Fruit fly (Drosophila melanogaster): ENCODE measurements around the gene CG34377.

Gene CG34377

DNA sequence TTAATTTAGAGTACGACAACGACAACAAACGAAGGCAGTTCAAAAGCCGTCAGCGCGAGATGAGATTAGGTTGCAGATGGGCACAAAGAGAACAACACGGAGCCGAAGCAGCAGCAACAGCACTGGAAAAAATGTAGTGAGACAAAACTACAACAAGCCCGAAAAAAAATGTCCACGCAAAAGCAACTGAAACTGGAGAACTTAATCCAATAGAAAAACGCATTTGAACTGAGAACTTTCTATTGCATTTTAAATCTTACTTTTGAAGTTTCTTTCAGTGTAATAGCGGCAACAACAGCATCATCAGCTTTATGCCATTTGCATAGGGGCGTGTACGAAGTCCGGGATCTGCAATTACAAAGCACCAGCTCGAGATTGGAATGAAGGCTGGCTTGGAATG is 15.6 kb upstream of the CG34377 start (continued):
- TF ChIP-seq chn (GFP tag; optimal IDR thresholded peaks at IDR 0.05) (no peak), Dll (GFP tag; IDR thresholded peaks at IDR 0.05; ENCODE audit: partially characterized antibody) (no peak), CG3407 (GFP tag; optimal IDR thresholded peaks at IDR 0.05) (no peak), CG2678 (tag; optimal IDR thresholded peaks at IDR 0.05) (peak; percentile 29), Dip3 (GFP tag; optimal IDR thresholded peaks at IDR 0.05) (no peak), CoRest (tag; optimal IDR thresholded peaks at IDR 0.05) (no peak), CG12155 (GFP tag; optimal IDR thresholded peaks at IDR 0.05) (no peak), CG32772 (GFP tag; IDR thresholded peaks at IDR 0.05) (peak; percentile 25; the same call in 1 of the 2 replicates), Atf-2 (GFP tag; optimal IDR thresholded peaks at IDR 0.05) (no peak), Six4 (GFP tag; optimal IDR thresholded peaks at IDR 0.05) (no peak), chm (GFP tag; IDR thresholded peaks at IDR 0.05) (no peak), CG1233 (GFP tag; optimal IDR thresholded peaks at IDR 0.05) (no peak), B-H1 (GFP tag; IDR thresholded peaks at IDR 0.05) (no peak), kah (GFP tag; optimal IDR thresholded peaks at IDR 0.05) (no peak), pfk (GFP tag; optimal IDR thresholded peaks at IDR 0.05) (no peak), CG9609 (GFP tag; optimal IDR thresholded peaks at IDR 0.05) (no peak), CG13624 (GFP tag; optimal IDR thresholded peaks at IDR 0.05) (no peak), slbo (GFP tag; IDR thresholded peaks at IDR 0.05) (peak; percentile 19; the same call in 1 of the 2 replicates), cwo (GFP tag; optimal IDR thresholded peaks at IDR 0.05) (no peak), Hsf (GFP tag; optimal IDR thresholded peaks at IDR 0.05) (no peak), dmrt11E (tag; optimal IDR thresholded peaks at IDR 0.05) (no peak), Oli (tag; optimal IDR thresholded peaks at IDR 0.05) (no peak), phol (tag; optimal IDR thresholded peaks at IDR 0.05) (no peak), CG9817 (tag; optimal IDR thresholded peaks at IDR 0.05) (no peak), gem (tag; optimal IDR thresholded peaks at IDR 0.05) (peak; percentile 41), danr (GFP tag; IDR thresholded peaks at IDR 0.05) (no peak), Taf1 (GFP tag; IDR thresholded peaks at IDR 0.05) (no peak), Dfd (GFP tag; optimal IDR thresholded peaks at IDR 0.05) (no peak), CG7963 (GFP tag; IDR thresholded peaks at IDR 0.05; ENCODE audit: partially characterized antibody) (no peak), CG11247 (GFP tag; IDR thresholded peaks at IDR 0.05) (no peak), sisA (GFP tag; IDR thresholded peaks at IDR 0.05) (no peak), lbe (GFP tag; optimal IDR thresholded peaks at IDR 0.05) (no peak), CG9932 (GFP tag; IDR thresholded peaks at IDR 0.05) (no peak), CG4360 (GFP tag; IDR thresholded peaks at IDR 0.05) (no peak), Rfx (GFP tag; IDR thresholded peaks at IDR 0.05) (0 out of 2 replicates have a peak, but pooled peaks have one; percentile 15), Med (GFP tag) (peak; percentile 76), ara (GFP tag; IDR thresholded peaks at IDR 0.05) (no peak), nerfin-1 (tag; optimal IDR thresholded peaks at IDR 0.05) (no peak), Pdp1 (GFP tag; optimal IDR thresholded peaks at IDR 0.05) (peak in 1 of 2 experiments; percentile 43), Awh (GFP tag; IDR thresholded peaks at IDR 0.05) (no peak), stc (GFP tag; IDR thresholded peaks at IDR 0.05) (no peak), run (tag; optimal IDR thresholded peaks at IDR 0.05) (no peak), Fer1 (GFP tag; optimal IDR thresholded peaks at IDR 0.05) (no peak), CG34422 (GFP tag; IDR thresholded peaks at IDR 0.05) (no peak), CG7271 (tag; optimal IDR thresholded peaks at IDR 0.05) (no peak), sc (optimal IDR thresholded peaks at IDR 0.05) (no peak), sc (GFP tag; optimal IDR thresholded peaks at IDR 0.05) (no peak), CG12744 (GFP tag; optimal IDR thresholded peaks at IDR 0.05) (no peak), ab (GFP tag; optimal IDR thresholded peaks at IDR 0.05) (no peak), MESR4 (GFP tag; optimal IDR thresholded peaks at IDR 0.05) (no peak), CG14014 (GFP tag; IDR thresholded peaks at IDR 0.05) (no peak), unc-4 (GFP tag; IDR thresholded peaks at IDR 0.05; ENCODE audit: partially characterized antibody) (no peak)
